Worm (Caenorhabditis elegans) whole organism, midembryonic: ENCODE measurements around the gene str-89.

ENCODE experiments used
- T22C8.4 ChIP-seq: fragments of 200-800 bp; sonication (Bioruptor generic); IDR thresholded peaks from 2 replicates; pipeline ENCODE4 v1.3.6; 2022; ENCODE audit warnings: missing genetic modification characterization, missing compliant biosample characterization
- flt-1 ChIP-seq: fragments of 200-800 bp; sonication (Bioruptor generic); IDR thresholded peaks from 2 replicates; pipeline ENCODE4 v1.3.6; 2022; ENCODE audit warnings: missing genetic modification characterization, missing compliant biosample characterization
- klf-2 ChIP-seq: fragments of 200-800 bp; sonication (Bioruptor generic); conservative IDR thresholded peaks from 2 replicates; pipeline ENCODE4 v1.3.6; 2022; ENCODE audit warnings: missing genetic modification reagents, missing genetic modification characterization, missing compliant biosample characterization
- med-1 ChIP-seq: sonication (generic microtip); optimal IDR thresholded peaks from 2 replicates; lab custom pipeline; 2017; ENCODE audit warnings: missing genetic modification characterization, mild to moderate bottlenecking, missing compliant biosample characterization, antibody characterized with exemption, missing genetic modification reagents; ENCODE audit not compliant: insufficient read depth
- ref-1 ChIP-seq: fragments of 200-800 bp; sonication (Bioruptor generic); conservative IDR thresholded peaks from 2 replicates; pipeline ENCODE4 v1.3.6; 2022; ENCODE audit warnings: missing genetic modification reagents, missing genetic modification characterization, missing compliant biosample characterization
- tab-1 ChIP-seq: fragments of 200-800 bp; sonication (Bioruptor generic); IDR thresholded peaks from 2 replicates; pipeline ENCODE4 v1.3.6; 2022; ENCODE audit warnings: missing genetic modification characterization, missing compliant biosample characterization
- ztf-23 ChIP-seq: fragments of 200-800 bp; sonication (Bioruptor generic); IDR thresholded peaks from 2 replicates; pipeline ENCODE4 v1.3.6; 2022; ENCODE audit warnings: missing genetic modification reagents, missing genetic modification characterization, missing compliant biosample characterization
- ztf-29 ChIP-seq: fragments of 200-800 bp; sonication (Bioruptor generic); IDR thresholded peaks from 2 replicates; pipeline ENCODE4 v1.3.6; 2022; ENCODE audit warnings: missing genetic modification reagents, missing genetic modification characterization, missing compliant biosample characterization

ce11 chrV:17686852-17687251, 18.2 kb downstream of the str-89 start, which contains the start of gene F59A1.18:
- TF ChIP-seq ref-1 (GFP tag; lab: Robert Waterston, UW) (no peak), tab-1 (GFP tag; lab: Robert Waterston, UW) (no peak), klf-2 (GFP tag; lab: Robert Waterston, UW) (no peak), med-1 (GFP tag; lab: Kevin White, UChicago) (no peak), flt-1 (GFP tag; lab: Robert Waterston, UW) (no peak), T22C8.4 (GFP tag; lab: Robert Waterston, UW) (no peak), ztf-29 (GFP tag; lab: Robert Waterston, UW) (no peak), ztf-23 (no peak)
